Worm (Caenorhabditis elegans) whole organism, late embryonic: ENCODE results near the gene D1014.5.

Experiments used
- T23F11.4 ChIP-seq: fragments of 200-800 bp; sonication (Bioruptor generic); optimal IDR thresholded peaks from 2 replicates; lab custom pipeline; 2018; ENCODE audit warnings: mild to moderate bottlenecking, missing genetic modification characterization, missing compliant biosample characterization
- ceh-14 ChIP-seq: sonication (generic microtip); optimal IDR thresholded peaks from 2 replicates; lab custom pipeline; 2016; ENCODE audit warnings: missing genotype, missing genetic modification characterization, missing compliant biosample characterization
- ceh-18 ChIP-seq: sonication (generic microtip); optimal IDR thresholded peaks from 2 replicates; lab custom pipeline; 2016; ENCODE audit warnings: missing genetic modification characterization, missing compliant biosample characterization
- ceh-19 ChIP-seq: fragments of 200-800 bp; sonication (Bioruptor generic); optimal IDR thresholded peaks from 2 replicates; lab custom pipeline; 2018; ENCODE audit warnings: mild to moderate bottlenecking, missing genetic modification characterization, missing compliant biosample characterization
- ceh-2 ChIP-seq: sonication (generic microtip); optimal IDR thresholded peaks from 2 replicates; lab custom pipeline; 2016; ENCODE audit warnings: missing genotype, missing genetic modification characterization, missing compliant biosample characterization
- ceh-31 ChIP-seq: sonication (generic microtip); optimal IDR thresholded peaks from 2 replicates; lab custom pipeline; 2016; ENCODE audit warnings: missing genetic modification characterization, missing compliant biosample characterization
- ceh-34 ChIP-seq: sonication (generic microtip); optimal IDR thresholded peaks from 2 replicates; lab custom pipeline; 2016; ENCODE audit warnings: mild to moderate bottlenecking, missing genetic modification characterization, missing compliant biosample characterization
- ceh-45 ChIP-seq: fragments of 200-800 bp; sonication (Bioruptor generic); IDR thresholded peaks from 2 replicates; pipeline ENCODE4 v1.3.6; 2022; ENCODE audit warnings: missing genetic modification reagents, missing genetic modification characterization, missing compliant biosample characterization
- ceh-48 ChIP-seq: sonication (generic microtip); optimal IDR thresholded peaks from 2 replicates; lab custom pipeline; 2016; ENCODE audit warnings: missing genetic modification characterization, inconsistent platforms, missing compliant biosample characterization
- ceh-9 ChIP-seq: sonication (generic microtip); optimal IDR thresholded peaks from 2 replicates; lab custom pipeline; 2016; ENCODE audit warnings: mild to moderate bottlenecking, missing genetic modification characterization, inconsistent platforms, missing compliant biosample characterization
- dmd-4 ChIP-seq: sonication (generic microtip); optimal IDR thresholded peaks from 2 replicates; lab custom pipeline; 2016; ENCODE audit warnings: borderline replicate concordance, missing genetic modification characterization, missing compliant biosample characterization
- ets-4 ChIP-seq: sonication (generic microtip); optimal IDR thresholded peaks from 2 replicates; lab custom pipeline; 2016; ENCODE audit warnings: missing genetic modification characterization, missing compliant biosample characterization
- fkh-10 ChIP-seq: fragments of 150-350 bp; optimal IDR thresholded peaks from 2 replicates; lab custom pipeline; 2014; ENCODE audit warnings: missing biosample characterization, missing genetic modification reagents, missing genetic modification characterization
- fkh-6 ChIP-seq: sonication (generic microtip); optimal IDR thresholded peaks from 2 replicates; lab custom pipeline; 2016; ENCODE audit warnings: missing genetic modification characterization, missing compliant biosample characterization
- hlh-15 ChIP-seq: sonication (generic microtip); optimal IDR thresholded peaks from 2 replicates; lab custom pipeline; 2016; ENCODE audit warnings: missing genetic modification characterization, missing compliant biosample characterization
- hlh-30 ChIP-seq: sonication (generic microtip); optimal IDR thresholded peaks from 2 replicates; lab custom pipeline; 2017; ENCODE audit warnings: antibody characterized with exemption, missing genetic modification characterization, missing compliant biosample characterization; ENCODE audit not compliant: insufficient read depth
- hlh-6 ChIP-seq: sonication (generic microtip); optimal IDR thresholded peaks from 2 replicates; lab custom pipeline; 2016; ENCODE audit warnings: missing genotype, missing genetic modification characterization, missing compliant biosample characterization
- lin-11 ChIP-seq: fragments of 200-800 bp; sonication (Bioruptor generic); optimal IDR thresholded peaks from 2 replicates; lab custom pipeline; 2018; ENCODE audit warnings: mild to moderate bottlenecking, missing genetic modification characterization, missing compliant biosample characterization
- madf-2 ChIP-seq: sonication (generic microtip); optimal IDR thresholded peaks from 2 replicates; lab custom pipeline; 2017; ENCODE audit warnings: missing genetic modification characterization, missing compliant biosample characterization
- mec-3 ChIP-seq: sonication (generic microtip); optimal IDR thresholded peaks from 2 replicates; lab custom pipeline; 2016; ENCODE audit warnings: borderline replicate concordance, missing genetic modification characterization, missing compliant biosample characterization
- nfya-1 ChIP-seq: sonication (generic microtip); optimal IDR thresholded peaks from 2 replicates; lab custom pipeline; 2017; ENCODE audit warnings: missing genetic modification characterization, mild to moderate bottlenecking, missing compliant biosample characterization, antibody characterized with exemption, moderate library complexity
- pag-3 ChIP-seq: sonication (generic microtip); optimal IDR thresholded peaks from 2 replicates; lab custom pipeline; 2016; ENCODE audit warnings: missing compliant biosample characterization, missing genetic modification characterization, borderline replicate concordance
- pha-2 ChIP-seq: sonication (generic microtip); optimal IDR thresholded peaks from 2 replicates; lab custom pipeline; 2017; ENCODE audit warnings: mild to moderate bottlenecking, missing genetic modification characterization, missing compliant biosample characterization
- pros-1 ChIP-seq: fragments of 150-350 bp; optimal IDR thresholded peaks from 2 replicates; lab custom pipeline; 2014; ENCODE audit warnings: missing biosample characterization, missing genetic modification reagents, missing genetic modification characterization
- ref-2 ChIP-seq: sonication (generic microtip); optimal IDR thresholded peaks from 2 replicates; lab custom pipeline; 2016; ENCODE audit warnings: missing genetic modification characterization, missing compliant biosample characterization
- rnt-1 ChIP-seq: sonication (generic microtip); optimal IDR thresholded peaks from 2 replicates; lab custom pipeline; 2016; ENCODE audit warnings: missing genetic modification characterization, missing compliant biosample characterization
- tbx-2 ChIP-seq: sonication (generic microtip); optimal IDR thresholded peaks from 2 replicates; lab custom pipeline; 2016; ENCODE audit warnings: missing genetic modification characterization, missing compliant biosample characterization
- tbx-7 ChIP-seq: sonication (generic microtip); optimal IDR thresholded peaks from 2 replicates; lab custom pipeline; 2016; ENCODE audit warnings: missing genotype, missing genetic modification characterization, missing compliant biosample characterization
- unc-3 ChIP-seq, 2 experiments: fragments of 200-800 bp in 1 of 2; sonication (Bioruptor generic) in 1 of 2; sonication (generic microtip) in 1 of 2; conservative IDR thresholded peaks in 1 of 2; optimal IDR thresholded peaks in 1 of 2; 2 replicates each; pipeline versions ENCODE4 v1.3.6 to Lab custom; 2016 to 2022; ENCODE audit warnings: missing compliant biosample characterization in 2 of 2, missing genetic modification characterization in 2 of 2, missing genetic modification reagents in 1 of 2
- unc-42 ChIP-seq: sonication (generic microtip); optimal IDR thresholded peaks from 2 replicates; lab custom pipeline; 2016; ENCODE audit warnings: missing genotype, missing genetic modification characterization, missing compliant biosample characterization
- unc-55 ChIP-seq: sonication (generic microtip); optimal IDR thresholded peaks from 2 replicates; lab custom pipeline; 2017; ENCODE audit warnings: missing biosample characterization, missing genetic modification reagents, missing genetic modification characterization
- zip-5 ChIP-seq: sonication (generic microtip); optimal IDR thresholded peaks from 2 replicates; lab custom pipeline; 2016; ENCODE audit warnings: missing genetic modification characterization, missing compliant biosample characterization

Gene D1014.5

ce11 chrV:8120868-8121267 is 2.6 kb upstream of the D1014.5 start, which contains the start of gene D1014.6:
TSS of gene D1014.6 (plus strand) at chrV:8121168.
- TF ChIP-seq nfya-1 (tag; lab: Kevin White, UChicago) (no peak), unc-3 (GFP tag; conservative IDR thresholded peaks at IDR 0.05; lab: Robert Waterston, UW) (no peak), unc-3 (tag; optimal IDR thresholded peaks at IDR 0.05; lab: Kevin White, UChicago) (no peak), tbx-7 (no peak), ref-2 (tag; lab: Kevin White, UChicago) (no peak), ceh-45 (GFP tag; lab: Robert Waterston, UW) (no peak), hlh-6 (no peak), pha-2 (tag; lab: Kevin White, UChicago) (no peak), T23F11.4 (GFP tag; lab: Kevin White, UChicago) (no peak), ceh-19 (GFP tag; lab: Kevin White, UChicago) (no peak), ceh-31 (tag; lab: Kevin White, UChicago) (no peak)

DNA sequence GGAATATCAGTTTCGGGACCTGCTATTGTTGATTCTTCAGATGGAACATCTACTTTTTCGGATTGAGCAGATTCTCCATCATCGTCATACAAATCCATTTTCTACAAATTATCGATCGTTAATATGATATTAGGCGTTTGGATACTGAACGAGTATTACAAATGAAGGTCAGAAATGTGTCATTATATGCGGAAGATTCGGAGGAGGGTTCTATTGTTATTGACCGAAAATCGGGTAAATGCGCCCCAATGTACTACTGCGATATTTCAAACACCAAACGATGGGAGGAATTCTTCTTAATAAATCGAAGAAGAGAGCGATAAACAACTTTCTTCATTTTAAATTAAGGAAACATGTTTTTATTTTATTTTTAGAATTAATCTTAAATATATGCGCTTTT is 5.8 kb downstream of the D1014.5 start, which contains the start of gene spr-1:
Gene spr-1, minus strand, starts transcription at position 101 of the 400 bp plus-strand sequence.
- TF ChIP-seq fkh-10 (GFP tag; lab: Kevin White, UChicago), result no peak

DNA sequence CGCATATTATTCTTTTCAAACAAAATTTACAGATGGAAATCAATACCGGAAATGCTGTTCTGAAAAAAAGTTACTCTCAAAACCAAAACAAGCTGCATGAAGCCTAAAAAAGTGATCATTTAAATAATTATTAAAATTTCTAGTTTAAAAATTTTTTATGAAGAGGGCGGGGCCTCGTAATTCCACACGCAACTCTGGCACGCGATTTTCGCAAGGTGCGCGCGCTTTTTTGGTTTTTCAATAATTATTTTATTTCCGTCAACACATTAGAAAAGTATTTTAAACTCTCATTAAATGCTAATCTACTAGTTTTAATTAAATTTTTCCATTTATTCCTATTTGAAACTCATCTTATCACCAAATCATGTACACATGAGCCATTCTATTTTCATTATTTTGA is 6.2 kb downstream of the D1014.5 start:
- TF ChIP-seq mec-3 (tag; lab: Kevin White, UChicago) (no peak), ceh-2 (tag; lab: Kevin White, UChicago) (no peak), hlh-15 (tag; lab: Kevin White, UChicago) (no peak), dmd-4 (tag; lab: Kevin White, UChicago) (no peak), ceh-31 (tag; lab: Kevin White, UChicago) (no peak), lin-11 (tag; lab: Kevin White, UChicago) (no peak), rnt-1 (tag; lab: Kevin White, UChicago) (no peak), unc-55 (no peak), pag-3 (no peak), ets-4 (tag; lab: Kevin White, UChicago) (no peak)
- TF ChIP-seq, all 69 proteins: peak for 0

- TF ChIP-seq ceh-48 (tag; lab: Kevin White, UChicago), result peak; percentile 48
- TF ChIP-seq unc-42 (tag; lab: Kevin White, UChicago), result peak; percentile 76
- no peak for TF ChIP-seq ceh-9 (tag; lab: Kevin White, UChicago)
- peak; percentile 8 for TF ChIP-seq pros-1
- peak; percentile 21 for TF ChIP-seq ceh-34 (tag; lab: Kevin White, UChicago)
- TF ChIP-seq madf-2 (tag; lab: Kevin White, UChicago), result no peak
- peak; percentile 4 for TF ChIP-seq tbx-2 (tag; lab: Kevin White, UChicago)
- TF ChIP-seq hlh-30, result peak; percentile 77
- peak; percentile 41 for TF ChIP-seq ceh-31 (tag; lab: Kevin White, UChicago)
- peak; percentile 72 for TF ChIP-seq unc-55
- peak; percentile 9 for TF ChIP-seq ceh-18 (tag; lab: Kevin White, UChicago)
- TF ChIP-seq nfya-1 (tag; lab: Kevin White, UChicago), result peak; percentile 26
- TF ChIP-seq ceh-14 (tag; lab: Kevin White, UChicago), result no peak
Measured at ce11 chrV:8130149-8130661, 6.7 kb downstream of the D1014.5 start, which contains the start of gene snap-1. TSS of gene snap-1 (plus strand) at chrV:8130611.

- TF ChIP-seq fkh-6 (tag; lab: Kevin White, UChicago) (no peak), zip-5 (tag; lab: Kevin White, UChicago) (no peak), ceh-34 (tag; lab: Kevin White, UChicago) (no peak)
Measured at ce11 chrV:8130812-8131211, 7.3 kb downstream of the D1014.5 start.
